Worm (Caenorhabditis elegans) whole organism, young adult: Measurements from ENCODE around the gene pid-5.

ENCODE experiments used
- K12H6.12 ChIP-seq: fragments of 200-800 bp; sonication (Bioruptor generic); optimal IDR thresholded peaks from 2 replicates; lab custom pipeline; 2018; ENCODE audit warnings: mild to moderate bottlenecking, missing genetic modification characterization, missing compliant biosample characterization
- ama-1 ChIP-seq, 3 experiments: fragments of 150-350 bp in 1 of 3; sonication (generic microtip) in 2 of 3; optimal IDR thresholded peaks; 2 replicates each; lab custom pipeline; 2014 to 2018; ENCODE audit warnings: missing biosample characterization in 2 of 3, missing genetic modification characterization in 2 of 3, missing genetic modification reagents in 2 of 3
- attf-6 ChIP-seq: fragments of 200-800 bp; sonication (Bioruptor generic); IDR thresholded peaks from 2 replicates; pipeline ENCODE4 v1.3.6; 2022; ENCODE audit warnings: missing genetic modification reagents, missing genetic modification characterization, missing compliant biosample characterization
- ceh-91 ChIP-seq: fragments of 200-800 bp; sonication (Bioruptor generic); IDR thresholded peaks from 2 replicates; pipeline ENCODE4 v1.3.6; 2022; ENCODE audit warnings: missing genetic modification reagents, missing genetic modification characterization, missing compliant biosample characterization
- ekl-4 ChIP-seq: fragments of 200-800 bp; sonication (Bioruptor generic); IDR thresholded peaks from 2 replicates; pipeline ENCODE4 v1.3.6; 2022; ENCODE audit warnings: missing genetic modification reagents, missing genetic modification characterization, missing compliant biosample characterization
- ets-4 ChIP-seq: fragments of 200-800 bp; sonication (Bioruptor generic); optimal IDR thresholded peaks from 2 replicates; lab custom pipeline; 2018; ENCODE audit warnings: mild to moderate bottlenecking, missing genetic modification characterization, missing compliant biosample characterization
- lir-1 ChIP-seq: fragments of 200-800 bp; sonication (Bioruptor generic); conservative IDR thresholded peaks from 2 replicates; pipeline ENCODE4 v1.3.6; 2022; ENCODE audit warnings: missing genetic modification reagents, missing genetic modification characterization, missing compliant biosample characterization
- lsy-27 ChIP-seq: sonication (generic microtip); optimal IDR thresholded peaks from 2 replicates; lab custom pipeline; 2017; ENCODE audit warnings: missing genetic modification characterization, mild to moderate bottlenecking, missing compliant biosample characterization, antibody characterized with exemption, missing genotype, borderline replicate concordance; ENCODE audit not compliant: insufficient read depth
- nhr-179 ChIP-seq: sonication (generic microtip); optimal IDR thresholded peaks from 2 replicates; lab custom pipeline; 2016; ENCODE audit warnings: mild to moderate bottlenecking, missing genetic modification characterization, missing compliant biosample characterization
- pbrm-1 ChIP-seq: fragments of 200-800 bp; sonication (Bioruptor generic); IDR thresholded peaks from 2 replicates; pipeline ENCODE4 v1.3.6; 2022; ENCODE audit warnings: missing genetic modification reagents, missing genetic modification characterization, missing compliant biosample characterization
- ztf-28 ChIP-seq: fragments of 200-800 bp; sonication (Bioruptor generic); IDR thresholded peaks from 2 replicates; pipeline ENCODE4 v1.3.6; 2022; ENCODE audit warnings: missing genetic modification reagents, missing genetic modification characterization, missing compliant biosample characterization

ce11 chrV:4162922-4163321 is 12.8 kb upstream of the pid-5 start, which contains the start of gene Y45G5AM.4:
- TF ChIP-seq ceh-91 (GFP tag; lab: Robert Waterston, UW) (no peak), ama-1 (optimal IDR thresholded peaks at IDR 0.05; lab: Kevin White, UChicago) (no peak), ama-1 (GFP tag; optimal IDR thresholded peaks at IDR 0.05; lab: Kevin White, UChicago) (no peak), K12H6.12 (tag; lab: Kevin White, UChicago) (no peak), ztf-28 (GFP tag; lab: Robert Waterston, UW) (no peak), pbrm-1 (GFP tag; lab: Robert Waterston, UW) (no peak), lsy-27 (tag; lab: Kevin White, UChicago) (no peak), attf-6 (GFP tag; lab: Robert Waterston, UW) (no peak), ets-4 (GFP tag; lab: Kevin White, UChicago) (no peak), lir-1 (GFP tag; lab: Robert Waterston, UW) (no peak), ekl-4 (GFP tag; lab: Robert Waterston, UW) (no peak), nhr-179 (tag; lab: Kevin White, UChicago) (no peak)
